Worm (Caenorhabditis elegans) whole organism, mixed stage, embryonic: ENCODE data around the gene dct-11.

ENCODE experiments used
- bed-3 ChIP-seq: fragments of 200-800 bp; sonication (Bioruptor generic); optimal IDR thresholded peaks from 3 replicates; lab custom pipeline; 2018; ENCODE audit warnings: mild to moderate bottlenecking, missing genetic modification characterization, moderate library complexity, missing compliant biosample characterization
- ces-1 ChIP-seq: fragments of 150-350 bp; optimal IDR thresholded peaks from 2 replicates; lab custom pipeline; 2014; ENCODE audit warnings: missing biosample characterization, missing genetic modification reagents, missing genetic modification characterization
- lin-13 ChIP-seq: fragments of 150-350 bp; optimal IDR thresholded peaks from 2 replicates; lab custom pipeline; 2014; ENCODE audit warnings: missing biosample characterization, missing genetic modification characterization
- lin-32 ChIP-seq: fragments of 200-800 bp; sonication (Bioruptor generic); optimal IDR thresholded peaks from 2 replicates; lab custom pipeline; 2018; ENCODE audit warnings: mild to moderate bottlenecking, missing genetic modification characterization, missing compliant biosample characterization
- nhr-237 ChIP-seq: fragments of 150-350 bp; optimal IDR thresholded peaks from 2 replicates; lab custom pipeline; 2014; ENCODE audit warnings: missing biosample characterization, missing genetic modification characterization
- nhr-28 ChIP-seq: fragments of 150-350 bp; optimal IDR thresholded peaks from 2 replicates; lab custom pipeline; 2014; ENCODE audit warnings: missing biosample characterization, missing genetic modification characterization
- nhr-76 ChIP-seq: sonication (generic microtip); optimal IDR thresholded peaks from 2 replicates; lab custom pipeline; 2017; ENCODE audit warnings: missing biosample characterization, missing genetic modification characterization
- sptf-1 ChIP-seq: sonication (generic microtip); optimal IDR thresholded peaks from 2 replicates; lab custom pipeline; 2017; ENCODE audit warnings: mild to moderate bottlenecking, missing genetic modification characterization, moderate library complexity, missing compliant biosample characterization
- unc-39 ChIP-seq: fragments of 150-350 bp; optimal IDR thresholded peaks from 2 replicates; lab custom pipeline; 2014; ENCODE audit warnings: missing biosample characterization, missing genetic modification characterization

DNA sequence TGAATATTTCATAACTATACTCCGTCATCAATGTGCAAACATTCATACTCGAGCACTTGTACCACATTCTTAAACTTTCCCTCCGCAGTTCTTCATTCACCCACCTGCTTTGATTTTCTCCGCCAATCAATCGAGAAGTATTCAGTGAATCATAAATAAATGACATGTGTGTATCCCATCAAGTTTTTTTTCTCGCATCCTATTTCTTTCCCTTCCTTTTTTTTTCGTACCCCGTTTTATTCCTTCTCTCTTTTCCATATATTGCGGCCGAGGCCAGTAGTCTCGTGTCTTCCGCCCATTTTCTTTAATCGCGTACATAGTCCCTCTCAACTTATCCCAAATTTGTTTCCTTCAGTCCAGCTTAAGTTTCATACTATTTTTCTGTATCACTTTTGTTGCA, 9.1 kb upstream of the dct-11 start, which contains the start of gene atat-2:
- TF ChIP-seq bed-3 (GFP tag; lab: Kevin White, UChicago) (no peak), nhr-237 (tag; lab: Kevin White, UChicago) (no peak), nhr-76 (no peak), sptf-1 (tag; lab: Kevin White, UChicago) (no peak), ces-1 (GFP tag; lab: Kevin White, UChicago) (no peak), lin-13 (no peak), nhr-28 (tag; lab: Kevin White, UChicago) (no peak), unc-39 (tag; lab: Kevin White, UChicago) (no peak), lin-32 (GFP tag; lab: Kevin White, UChicago) (no peak)
